Worm (Caenorhabditis elegans) whole organism, L3 larva: ENCODE results near the gene emc-2.
A peak's percentile ranks its signal among the peaks of the same experiment; 100 is the strongest.

ENCODE experiments used
- R02D3.7 ChIP-seq: fragments of 150-350 bp; optimal IDR thresholded peaks from 2 replicates; lab custom pipeline; 2014; ENCODE audit warnings: missing biosample characterization, missing genetic modification characterization
- ama-1 ChIP-seq: fragments of 150-350 bp; optimal IDR thresholded peaks from 2 replicates; lab custom pipeline; 2018
- ceh-16 ChIP-seq: sonication (generic microtip); optimal IDR thresholded peaks from 2 replicates; lab custom pipeline; 2017; ENCODE audit warnings: missing biosample characterization, missing genetic modification characterization
- ceh-28 ChIP-seq: fragments of 150-350 bp; optimal IDR thresholded peaks from 2 replicates; lab custom pipeline; 2014; ENCODE audit warnings: missing biosample characterization, missing genetic modification reagents, missing genetic modification characterization
- daf-12 ChIP-seq: fragments of 150-350 bp; optimal IDR thresholded peaks from 2 replicates; lab custom pipeline; 2014; ENCODE audit warnings: missing biosample characterization, missing genetic modification reagents, missing genetic modification characterization
- egl-5 ChIP-seq: fragments of 150-350 bp; optimal IDR thresholded peaks from 2 replicates; lab custom pipeline; 2017; ENCODE audit warnings: missing biosample characterization, missing genetic modification reagents, missing genetic modification characterization, inconsistent platforms
- elt-1 ChIP-seq: fragments of 150-350 bp; optimal IDR thresholded peaks from 2 replicates; lab custom pipeline; 2014; ENCODE audit warnings: missing biosample characterization, missing genetic modification characterization
- elt-2 ChIP-seq: sonication (generic microtip); optimal IDR thresholded peaks from 2 replicates; lab custom pipeline; 2016; ENCODE audit warnings: missing genetic modification reagents, mild to moderate bottlenecking, missing genetic modification characterization, missing compliant biosample characterization
- fkh-10 ChIP-seq: sonication (generic microtip); optimal IDR thresholded peaks from 2 replicates; lab custom pipeline; 2017; ENCODE audit warnings: missing biosample characterization, missing genetic modification reagents, missing genetic modification characterization
- fkh-2 ChIP-seq: fragments of 150-350 bp; optimal IDR thresholded peaks from 2 replicates; lab custom pipeline; 2014; ENCODE audit warnings: missing biosample characterization, missing genetic modification reagents, missing genetic modification characterization
- fos-1 ChIP-seq: fragments of 150-350 bp; optimal IDR thresholded peaks from 2 replicates; lab custom pipeline; 2014; ENCODE audit warnings: missing biosample characterization, missing genetic modification characterization
- hmg-11 ChIP-seq: sonication (generic microtip); optimal IDR thresholded peaks from 2 replicates; lab custom pipeline; 2016; ENCODE audit warnings: missing genetic modification characterization, missing compliant biosample characterization
- jun-1 ChIP-seq: fragments of 150-350 bp; optimal IDR thresholded peaks from 2 replicates; lab custom pipeline; 2014; ENCODE audit warnings: missing biosample characterization, missing genetic modification reagents, missing genetic modification characterization
- lin-39 ChIP-seq: fragments of 150-350 bp; optimal IDR thresholded peaks from 2 replicates; lab custom pipeline; 2018; ENCODE audit warnings: missing biosample characterization, missing genetic modification reagents, missing genetic modification characterization
- lsy-12 ChIP-seq: sonication (generic microtip); optimal IDR thresholded peaks from 2 replicates; lab custom pipeline; 2016; ENCODE audit warnings: mild to moderate bottlenecking, missing genetic modification characterization, missing compliant biosample characterization
- mdl-1 ChIP-seq: fragments of 150-350 bp; optimal IDR thresholded peaks from 2 replicates; lab custom pipeline; 2014; ENCODE audit warnings: missing biosample characterization, missing genetic modification characterization
- mml-1 ChIP-seq: fragments of 150-350 bp; sonication (generic microtip); optimal IDR thresholded peaks from 3 replicates; lab custom pipeline; 2014; ENCODE audit warnings: missing biosample characterization, missing genetic modification characterization
- nfya-1 ChIP-seq: sonication (generic microtip); optimal IDR thresholded peaks from 2 replicates; lab custom pipeline; 2017; ENCODE audit warnings: missing genetic modification characterization, mild to moderate bottlenecking, missing compliant biosample characterization, antibody characterized with exemption, moderate library complexity; ENCODE audit not compliant: insufficient read depth
- nhr-12 ChIP-seq: fragments of 150-350 bp; optimal IDR thresholded peaks from 2 replicates; lab custom pipeline; 2014; ENCODE audit warnings: missing biosample characterization, missing genetic modification characterization
- nhr-43 ChIP-seq: sonication (generic microtip); optimal IDR thresholded peaks from 2 replicates; lab custom pipeline; 2016; ENCODE audit warnings: mild to moderate bottlenecking, missing genetic modification characterization, missing compliant biosample characterization; ENCODE audit not compliant: poor library complexity, severe bottlenecking
- nhr-77 ChIP-seq: fragments of 150-350 bp; optimal IDR thresholded peaks from 2 replicates; lab custom pipeline; 2014; ENCODE audit warnings: missing biosample characterization, missing genetic modification characterization
- pqm-1 ChIP-seq: fragments of 150-350 bp; optimal IDR thresholded peaks from 2 replicates; lab custom pipeline; 2017; ENCODE audit warnings: missing biosample characterization, missing genetic modification characterization, inconsistent platforms
- snpc-4 ChIP-seq: fragments of 150-350 bp; optimal IDR thresholded peaks from 2 replicates; lab custom pipeline; 2014; ENCODE audit warnings: missing biosample characterization, missing genetic modification characterization
- unc-39 ChIP-seq: sonication (generic microtip); optimal IDR thresholded peaks from 4 replicates; lab custom pipeline; 2017; ENCODE audit warnings: missing biosample characterization, missing genetic modification characterization
- unc-62 ChIP-seq: fragments of 150-350 bp; sonication (generic microtip); optimal IDR thresholded peaks from 4 replicates; lab custom pipeline; 2014; ENCODE audit warnings: missing biosample characterization, missing genetic modification reagents, missing genetic modification characterization
- zag-1 ChIP-seq: fragments of 150-350 bp; optimal IDR thresholded peaks from 2 replicates; lab custom pipeline; 2014; ENCODE audit warnings: missing biosample characterization, missing genetic modification characterization

emc-2 gene

ce11 chrII:1306036-1306435, at the start of gene emc-2:
TSS of gene emc-2 (minus strand) at chrII:1306136.
- no peak for TF ChIP-seq lin-39 (tag; lab: Kevin White, UChicago)
- no peak for TF ChIP-seq jun-1 (tag; lab: Kevin White, UChicago)
- TF ChIP-seq lsy-12 (tag; lab: Kevin White, UChicago), result no peak
- TF ChIP-seq nhr-43 (tag; lab: Kevin White, UChicago), result no peak
- TF ChIP-seq snpc-4 (tag; lab: Kevin White, UChicago), result no peak
- TF ChIP-seq zag-1, result no peak
- no peak for TF ChIP-seq fkh-10 (GFP tag; lab: Kevin White, UChicago)
- no peak for TF ChIP-seq hmg-11 (tag; lab: Kevin White, UChicago)
- TF ChIP-seq fos-1 (tag; lab: Kevin White, UChicago), result no peak
- TF ChIP-seq elt-1, result no peak
- TF ChIP-seq unc-39 (tag; lab: Kevin White, UChicago), result no peak

ce11 chrII:1355480-1355879, 49.5 kb upstream of the emc-2 start, which contains the start of gene C13A10.1:
TSS of gene C13A10.1 (minus strand) at chrII:1355649.
- TF ChIP-seq elt-2 (tag; lab: Kevin White, UChicago) (peak; percentile 54), pqm-1 (tag; lab: Kevin White, UChicago) (peak; percentile 26), fkh-10 (GFP tag; lab: Kevin White, UChicago) (no peak)

- peak; percentile 29 for TF ChIP-seq unc-62
- TF ChIP-seq lin-39 (tag; lab: Kevin White, UChicago), result peak; percentile 90
- no peak for TF ChIP-seq daf-12 (tag; lab: Kevin White, UChicago)
- peak; percentile 12 for TF ChIP-seq nfya-1 (tag; lab: Kevin White, UChicago)
These were observed 38.7 kb upstream of the emc-2 start for ce11 chrII:1344524-1345119.

- no peak for TF ChIP-seq fkh-2 (tag; lab: Kevin White, UChicago)
- TF ChIP-seq lsy-12 (tag; lab: Kevin White, UChicago), result no peak
- TF ChIP-seq ceh-28 (tag; lab: Kevin White, UChicago), result no peak
- TF ChIP-seq egl-5, result peak; percentile 1
- no peak for TF ChIP-seq mdl-1 (tag; lab: Kevin White, UChicago)
- no peak for TF ChIP-seq nhr-77 (tag; lab: Kevin White, UChicago)
- no peak for TF ChIP-seq R02D3.7 (tag; lab: Kevin White, UChicago)
- TF ChIP-seq, all 47 proteins: peak for 1
These were observed 37.8 kb upstream of the emc-2 start for ce11 chrII:1343748-1344147.

ce11 chrII:1341416-1341815, 35.5 kb upstream of the emc-2 start:
- TF ChIP-seq fkh-10 (GFP tag; lab: Kevin White, UChicago), result peak; percentile 9
- no peak for TF ChIP-seq mml-1 (tag; lab: Kevin White, UChicago)
- TF ChIP-seq ama-1 (lab: Kevin White, UChicago), result no peak
- TF ChIP-seq nfya-1 (tag; lab: Kevin White, UChicago), result peak; percentile 49

- TF ChIP-seq snpc-4 (tag; lab: Kevin White, UChicago) (no peak), R02D3.7 (tag; lab: Kevin White, UChicago) (no peak), unc-62 (no peak), elt-2 (tag; lab: Kevin White, UChicago) (no peak), lin-39 (tag; lab: Kevin White, UChicago) (no peak), fkh-2 (tag; lab: Kevin White, UChicago) (no peak), fkh-10 (GFP tag; lab: Kevin White, UChicago) (no peak), ceh-16 (tag; lab: Kevin White, UChicago) (no peak), fos-1 (tag; lab: Kevin White, UChicago) (no peak)
These were observed 34.1 kb upstream of the emc-2 start for ce11 chrII:1340049-1340448.

ce11 chrII:1338196-1338595, 32.3 kb upstream of the emc-2 start:
- TF ChIP-seq nfya-1 (tag; lab: Kevin White, UChicago), result peak; percentile 33
- TF ChIP-seq nhr-12 (tag; lab: Kevin White, UChicago), result no peak
- TF ChIP-seq lin-39 (tag; lab: Kevin White, UChicago), result peak; percentile 92
- peak; percentile 46 for TF ChIP-seq egl-5
